Worm (Caenorhabditis elegans): ENCODE data around the gene F13E9.16.

Gene F13E9.16

ce11 chrIV:10899091-10899490 is 11.9 kb upstream of the F13E9.16 start, which contains the start of the genes F13E9.9 and F13E9.19:
Gene F13E9.9, minus strand, starts transcription at chrIV:10899191.
Gene F13E9.19, plus strand, starts transcription at chrIV:10899406.
- TF ChIP-seq unc-62 (GFP tag; optimal IDR thresholded peaks at IDR 0.05), result no peak

ce11 chrIV:10898160-10898559 is 11.0 kb upstream of the F13E9.16 start:
- no peak for TF ChIP-seq unc-62 (GFP tag; optimal IDR thresholded peaks at IDR 0.05)

- no peak for TF ChIP-seq unc-62 (GFP tag; optimal IDR thresholded peaks at IDR 0.05)
These were observed 9.3 kb upstream of the F13E9.16 start, which contains the start of gene srlf-13 for ce11 chrIV:10896512-10896911. Gene srlf-13, minus strand, starts transcription at chrIV:10896612.

- no peak for TF ChIP-seq unc-62 (GFP tag; optimal IDR thresholded peaks at IDR 0.05)
These were observed 7.1 kb upstream of the F13E9.16 start, which contains the start of gene srlf-14 for ce11 chrIV:10894255-10894654. Gene srlf-14, minus strand, starts transcription at chrIV:10894355.

- no peak for TF ChIP-seq unc-62 (GFP tag; optimal IDR thresholded peaks at IDR 0.05)
These were observed 4.8 kb upstream of the F13E9.16 start, which contains the start of gene srlf-12 for ce11 chrIV:10891993-10892392. Gene srlf-12, minus strand, starts transcription at chrIV:10892093.

ce11 chrIV:10889820-10890462 is 2.8 kb upstream of the F13E9.16 start, which contains the start of gene F13E9.15:
Gene F13E9.15, minus strand, starts transcription at chrIV:10889870.
- no peak for TF ChIP-seq unc-62 (GFP tag; optimal IDR thresholded peaks at IDR 0.05)

ce11 chrIV:10885915-10886314 is 1.3 kb downstream of the F13E9.16 start, which contains the start of gene srlf-11:
Gene srlf-11, minus strand, starts transcription at chrIV:10886015.
- TF ChIP-seq unc-62 (GFP tag; optimal IDR thresholded peaks at IDR 0.05), result no peak

ce11 chrIV:10884263-10884662 is 2.9 kb downstream of the F13E9.16 start, which contains the start of gene F13E9.5:
Gene F13E9.5, minus strand, starts transcription at chrIV:10884363.
- no peak for TF ChIP-seq unc-62 (GFP tag; optimal IDR thresholded peaks at IDR 0.05)

ce11 chrIV:10881230-10881629 is 6.0 kb downstream of the F13E9.16 start, which contains the start of gene F13E9.13:
Gene F13E9.13, plus strand, starts transcription at chrIV:10881546.
- no peak for TF ChIP-seq unc-62 (GFP tag; optimal IDR thresholded peaks at IDR 0.05)

ce11 chrIV:10880264-10880663 is 6.9 kb downstream of the F13E9.16 start, which contains the start of gene fipr-15:
Gene fipr-15, plus strand, starts transcription at chrIV:10880564.
- no peak for TF ChIP-seq unc-62 (GFP tag; optimal IDR thresholded peaks at IDR 0.05)

ce11 chrIV:10879542-10879941 is 7.6 kb downstream of the F13E9.16 start, which contains the start of gene sdz-13:
Gene sdz-13, minus strand, starts transcription at chrIV:10879642.
- TF ChIP-seq unc-62 (GFP tag; optimal IDR thresholded peaks at IDR 0.05), result no peak

ce11 chrIV:10876844-10877243 is 10.3 kb downstream of the F13E9.16 start, which contains the start of gene fipr-14:
Gene fipr-14, plus strand, starts transcription at chrIV:10877144.
- TF ChIP-seq unc-62 (GFP tag; optimal IDR thresholded peaks at IDR 0.05), result no peak

- TF ChIP-seq unc-62 (GFP tag; optimal IDR thresholded peaks at IDR 0.05), result no peak
These were observed 12.7 kb downstream of the F13E9.16 start, which contains the start of gene F13E9.12 for ce11 chrIV:10874527-10874926. Gene F13E9.12, minus strand, starts transcription at chrIV:10874627.

- no peak for TF ChIP-seq unc-62 (GFP tag; optimal IDR thresholded peaks at IDR 0.05)
These were observed 17.0 kb downstream of the F13E9.16 start for ce11 chrIV:10870158-10870557.

ce11 chrIV:10869642-10870041 is 17.5 kb downstream of the F13E9.16 start:
- no peak for TF ChIP-seq unc-62 (GFP tag; optimal IDR thresholded peaks at IDR 0.05)

- TF ChIP-seq unc-62 (GFP tag; optimal IDR thresholded peaks at IDR 0.05), result no peak
These were observed 18.4 kb downstream of the F13E9.16 start, which contains the start of gene F13E9.11 for ce11 chrIV:10868629-10869251. Gene F13E9.11, minus strand, starts transcription at chrIV:10869135.
